Worm (Caenorhabditis elegans): ENCODE results near the gene hda-10.

Gene hda-10

ce11 chrII:13847366-13847765, 35.1 kb upstream of the hda-10 start:
- no peak for TF ChIP-seq nhr-129 (tag; optimal IDR thresholded peaks at IDR 0.05)
- TF ChIP-seq R02D3.7 (tag; optimal IDR thresholded peaks at IDR 0.05) = no peak
- no peak for TF ChIP-seq egl-27 (tag; optimal IDR thresholded peaks at IDR 0.05)
- no peak for TF ChIP-seq mab-5 (tag; optimal IDR thresholded peaks at IDR 0.05)
- TF ChIP-seq nhr-21 (tag; optimal IDR thresholded peaks at IDR 0.05) = no peak
- no peak for TF ChIP-seq zag-1 (tag; optimal IDR thresholded peaks at IDR 0.05)
- no peak for TF ChIP-seq nhr-237 (tag; optimal IDR thresholded peaks at IDR 0.05)
- TF ChIP-seq lsy-2 (tag; optimal IDR thresholded peaks at IDR 0.05) = peak in 1 of 2 experiments; percentile 15

ce11 chrII:13852004-13852403, 30.5 kb upstream of the hda-10 start, which contains the start of gene F08G2.8:
Gene F08G2.8, plus strand, starts transcription at chrII:13852304.
- TF ChIP-seq lin-39 (tag; optimal IDR thresholded peaks at IDR 0.05) (no peak), mdl-1 (tag; optimal IDR thresholded peaks at IDR 0.05) (no peak), sma-9 (GFP tag; optimal IDR thresholded peaks at IDR 0.05) (no peak), sma-9 (tag; optimal IDR thresholded peaks at IDR 0.05) (no peak), nhr-25 (tag; optimal IDR thresholded peaks at IDR 0.05) (no peak), ZK546.5 (tag; optimal IDR thresholded peaks at IDR 0.05) (no peak), F13H6.1 (tag; optimal IDR thresholded peaks at IDR 0.05) (no peak), skn-1 (tag; optimal IDR thresholded peaks at IDR 0.05) (no peak)

ce11 chrII:13852532-13853199, 29.8 kb upstream of the hda-10 start:
- TF ChIP-seq lsy-2 (tag; optimal IDR thresholded peaks at IDR 0.05) (peak in 1 of 2 experiments; percentile 11), nhr-21 (tag; optimal IDR thresholded peaks at IDR 0.05) (peak; percentile 29), fos-1 (tag; optimal IDR thresholded peaks at IDR 0.05) (peak; percentile 3), sma-3 (GFP tag; optimal IDR thresholded peaks at IDR 0.05) (peak; percentile 52), snpc-4 (tag; optimal IDR thresholded peaks at IDR 0.05) (peak; percentile 88), crh-2 (tag; optimal IDR thresholded peaks at IDR 0.05) (peak; percentile 53), ama-1 (optimal IDR thresholded peaks at IDR 0.05) (peak; percentile 11)

- TF ChIP-seq mbf-1 (tag; optimal IDR thresholded peaks at IDR 0.05) (no peak), ceh-16 (tag; optimal IDR thresholded peaks at IDR 0.05) (no peak), ama-1 (optimal IDR thresholded peaks at IDR 0.05) (no peak), aly-2 (tag; optimal IDR thresholded peaks at IDR 0.05) (no peak), unc-55 (GFP tag; optimal IDR thresholded peaks at IDR 0.05) (no peak), lsy-2 (tag; optimal IDR thresholded peaks at IDR 0.05) (no peak)
Measured at ce11 chrII:13855352-13855751, 27.2 kb upstream of the hda-10 start.

ce11 chrII:13858352-13858751, 24.2 kb upstream of the hda-10 start:
- TF ChIP-seq ztf-11 (tag; optimal IDR thresholded peaks at IDR 0.05) = no peak
- TF ChIP-seq nhr-23 (tag; optimal IDR thresholded peaks at IDR 0.05) = no peak
- TF ChIP-seq ama-1 (optimal IDR thresholded peaks at IDR 0.05) = no peak
- TF ChIP-seq R02D3.7 (tag; optimal IDR thresholded peaks at IDR 0.05) = no peak
- TF ChIP-seq F13H6.1 (tag; optimal IDR thresholded peaks at IDR 0.05) = no peak
- no peak for TF ChIP-seq lin-11 (tag; optimal IDR thresholded peaks at IDR 0.05)
- no peak for TF ChIP-seq nhr-10 (tag; optimal IDR thresholded peaks at IDR 0.05)
- TF ChIP-seq mab-5 (tag; optimal IDR thresholded peaks at IDR 0.05) = no peak
- TF ChIP-seq peb-1 (tag; optimal IDR thresholded peaks at IDR 0.05) = no peak
- no peak for TF ChIP-seq fos-1 (tag; optimal IDR thresholded peaks at IDR 0.05)
- TF ChIP-seq nhr-237 (tag; optimal IDR thresholded peaks at IDR 0.05) = no peak
- TF ChIP-seq elt-1 (tag; optimal IDR thresholded peaks at IDR 0.05) = no peak
- TF ChIP-seq ztf-4 (tag; optimal IDR thresholded peaks at IDR 0.05) = no peak
- no peak for TF ChIP-seq ceh-16 (tag; optimal IDR thresholded peaks at IDR 0.05)
- TF ChIP-seq snpc-4 (tag; optimal IDR thresholded peaks at IDR 0.05) = no peak
- TF ChIP-seq lin-13 (GFP tag; optimal IDR thresholded peaks at IDR 0.05) = no peak
- TF ChIP-seq mbf-1 (tag; optimal IDR thresholded peaks at IDR 0.05) = no peak
- TF ChIP-seq mdl-1 (tag; optimal IDR thresholded peaks at IDR 0.05) = no peak
- no peak for TF ChIP-seq nhr-11 (tag; optimal IDR thresholded peaks at IDR 0.05)
- no peak for TF ChIP-seq sma-9 (GFP tag; optimal IDR thresholded peaks at IDR 0.05)
- TF ChIP-seq sma-9 (tag; optimal IDR thresholded peaks at IDR 0.05) = no peak
